Fruit fly (Drosophila melanogaster) whole organism, embryonic: ENCODE data around the gene cyr.

Experiments used
- Atf3 ChIP-seq: fragments of 200-800 bp; sonication (Bioruptor generic); optimal IDR thresholded peaks from 3 replicates; lab custom pipeline; 2016; ENCODE audit warnings: missing biosample characterization, missing genetic modification characterization
- CG13287 ChIP-seq: fragments of 200-800 bp; sonication (Bioruptor generic); IDR thresholded peaks from 2 replicates; pipeline ENCODE4 v1.3.6; 2022; ENCODE audit warnings: missing biosample characterization, missing genetic modification characterization; ENCODE audit not compliant: partially characterized antibody
- CG14014 ChIP-seq: fragments of 200-800 bp; sonication (Bioruptor generic); IDR thresholded peaks from 2 replicates; pipeline ENCODE4 v1.3.6; 2022; ENCODE audit warnings: missing biosample characterization, missing genetic modification characterization
- CG14441 ChIP-seq: fragments of 200-800 bp; sonication (Bioruptor generic); IDR thresholded peaks from 2 replicates; pipeline ENCODE4 v1.3.6; 2022; ENCODE audit warnings: missing biosample characterization, missing genetic modification characterization
- CG15514 ChIP-seq: fragments of 200-800 bp; sonication (Bioruptor generic); optimal IDR thresholded peaks from 3 replicates; lab custom pipeline; 2017; ENCODE audit warnings: missing biosample characterization, missing genetic modification characterization, mild to moderate bottlenecking, moderate library complexity, missing genetic modification reagents
- CG17186 ChIP-seq: fragments of 200-800 bp; sonication (Bioruptor generic); optimal IDR thresholded peaks from 3 replicates; lab custom pipeline; 2017; ENCODE audit warnings: missing biosample characterization, missing genetic modification reagents, missing genetic modification characterization
- CG2678 ChIP-seq: fragments of 200-800 bp; sonication (Bioruptor generic); optimal IDR thresholded peaks from 3 replicates; lab custom pipeline; 2019; ENCODE audit warnings: missing biosample characterization, mild to moderate bottlenecking, missing genetic modification characterization, moderate library complexity
- CG30020 ChIP-seq: fragments of 200-800 bp; optimal IDR thresholded peaks from 2 replicates; lab custom pipeline; 2019; ENCODE audit warnings: missing biosample characterization, mild to moderate bottlenecking, missing genetic modification characterization, moderate library complexity
- CG30431 ChIP-seq: fragments of 200-800 bp; sonication (Bioruptor generic); optimal IDR thresholded peaks from 2 replicates; lab custom pipeline; 2017; ENCODE audit warnings: missing biosample characterization, missing genetic modification characterization
- CG33557 ChIP-seq: fragments of 200-800 bp; sonication (Bioruptor generic); optimal IDR thresholded peaks from 2 replicates; lab custom pipeline; 2019; ENCODE audit warnings: missing biosample characterization, mild to moderate bottlenecking, missing genetic modification characterization, moderate library complexity
- CG3847 ChIP-seq: fragments of 200-800 bp; sonication (Bioruptor generic); IDR thresholded peaks from 2 replicates; pipeline ENCODE4 v1.3.6; 2022; ENCODE audit warnings: missing biosample characterization, missing genetic modification characterization
- CG3995 ChIP-seq: fragments of 200-800 bp; sonication (Bioruptor generic); optimal IDR thresholded peaks from 3 replicates; lab custom pipeline; 2016; ENCODE audit warnings: missing biosample characterization, missing genetic modification characterization
- CG4730 ChIP-seq: fragments of 200-800 bp; sonication (Bioruptor generic); IDR thresholded peaks from 2 replicates; pipeline ENCODE4 v1.3.6; 2022; ENCODE audit warnings: missing biosample characterization, missing genetic modification characterization
- CG4854 ChIP-seq: fragments of 200-800 bp; sonication (Bioruptor generic); optimal IDR thresholded peaks from 2 replicates; lab custom pipeline; 2016; ENCODE audit warnings: missing biosample characterization, missing genetic modification characterization, inconsistent platforms
- CG6813 ChIP-seq: fragments of 200-800 bp; sonication (Bioruptor generic); optimal IDR thresholded peaks from 2 replicates; lab custom pipeline; 2017; ENCODE audit warnings: missing biosample characterization, missing genetic modification characterization, mild to moderate bottlenecking, moderate library complexity, missing genetic modification reagents
- CG7987 ChIP-seq: fragments of 200-800 bp; sonication (Bioruptor generic); optimal IDR thresholded peaks from 2 replicates; lab custom pipeline; 2018; ENCODE audit warnings: missing biosample characterization, mild to moderate bottlenecking, missing genetic modification characterization, moderate library complexity
- CG8388 ChIP-seq: fragments of 200-800 bp; sonication (Bioruptor generic); optimal IDR thresholded peaks from 2 replicates; lab custom pipeline; 2019; ENCODE audit warnings: missing biosample characterization, mild to moderate bottlenecking, missing genetic modification characterization, moderate library complexity
- CG8765 ChIP-seq: fragments of 200-800 bp; sonication (Bioruptor generic); IDR thresholded peaks from 2 replicates; pipeline ENCODE4 v1.3.6; 2022; ENCODE audit warnings: missing biosample characterization, missing genetic modification characterization
- CG9437 ChIP-seq: fragments of 200-800 bp; sonication (Bioruptor generic); optimal IDR thresholded peaks from 2 replicates; lab custom pipeline; 2018; ENCODE audit warnings: missing biosample characterization, mild to moderate bottlenecking, missing genetic modification characterization
- CrebB ChIP-seq: fragments of 200-800 bp; sonication (Bioruptor generic); optimal IDR thresholded peaks from 3 replicates; lab custom pipeline; 2018; ENCODE audit warnings: missing biosample characterization, mild to moderate bottlenecking, missing genetic modification characterization
- D19A ChIP-seq: fragments of 200-800 bp; optimal IDR thresholded peaks from 3 replicates; lab custom pipeline; 2019; ENCODE audit warnings: missing biosample characterization, mild to moderate bottlenecking, missing genetic modification characterization, moderate library complexity
- Deaf1 ChIP-seq: fragments of 200-800 bp; optimal IDR thresholded peaks from 3 replicates; lab custom pipeline; 2019; ENCODE audit warnings: missing biosample characterization, mild to moderate bottlenecking, missing genetic modification characterization, moderate library complexity
- Dfd ChIP-seq, 2 experiments: fragments of >200 bp; optimal IDR thresholded peaks; 2 replicates each; lab custom pipeline; 2017; ENCODE audit warnings: missing biosample characterization in 2 of 2, missing genetic modification characterization in 2 of 2
- Elba2 ChIP-seq: fragments of 200-800 bp; sonication (Bioruptor generic); optimal IDR thresholded peaks from 3 replicates; lab custom pipeline; 2016; ENCODE audit warnings: missing biosample characterization, missing genetic modification characterization
- Fer3 ChIP-seq: fragments of 200-800 bp; sonication (Bioruptor generic); optimal IDR thresholded peaks from 2 replicates; lab custom pipeline; 2018; ENCODE audit warnings: missing biosample characterization, mild to moderate bottlenecking, missing genetic modification characterization, moderate library complexity
- H15 ChIP-seq: fragments of 200-800 bp; sonication (Bioruptor generic); IDR thresholded peaks from 3 replicates; pipeline ENCODE4 v1.3.6; 2022; ENCODE audit warnings: missing biosample characterization, missing genetic modification characterization
- Jarid2 ChIP-seq: fragments of 200-800 bp; sonication (Bioruptor generic); optimal IDR thresholded peaks from 3 replicates; lab custom pipeline; 2017; ENCODE audit warnings: mild to moderate bottlenecking, missing biosample characterization, missing genetic modification reagents, missing genetic modification characterization
- MBD-R2 ChIP-seq: fragments of 200-800 bp; sonication (Bioruptor generic); IDR thresholded peaks from 2 replicates; pipeline ENCODE4 v1.3.6; 2022; ENCODE audit warnings: missing biosample characterization, missing genetic modification characterization
- Mad ChIP-seq: fragments of 200-800 bp; sonication (Bioruptor generic); optimal IDR thresholded peaks from 2 replicates; lab custom pipeline; 2016; ENCODE audit warnings: missing biosample characterization, missing genetic modification characterization
- Oli ChIP-seq: fragments of 200-800 bp; sonication (Bioruptor generic); optimal IDR thresholded peaks from 2 replicates; lab custom pipeline; 2018; ENCODE audit warnings: missing biosample characterization, mild to moderate bottlenecking, missing genetic modification characterization, moderate library complexity
- PHDP ChIP-seq: fragments of 200-800 bp; sonication (Bioruptor generic); optimal IDR thresholded peaks from 3 replicates; lab custom pipeline; 2018; ENCODE audit warnings: missing biosample characterization, mild to moderate bottlenecking, missing genetic modification characterization, moderate library complexity
- Ptx1 ChIP-seq: fragments of 200-800 bp; sonication (Bioruptor generic); IDR thresholded peaks from 2 replicates; pipeline ENCODE4 v1.3.6; 2022; ENCODE audit warnings: missing biosample characterization, missing genetic modification characterization
- Sox100B ChIP-seq: fragments of 200-800 bp; sonication (Bioruptor generic); optimal IDR thresholded peaks from 3 replicates; lab custom pipeline; 2018; ENCODE audit warnings: missing biosample characterization, mild to moderate bottlenecking, missing genetic modification characterization
- Xbp1 ChIP-seq: fragments of 200-800 bp; sonication (Bioruptor generic); optimal IDR thresholded peaks from 3 replicates; lab custom pipeline; 2016; ENCODE audit warnings: missing biosample characterization, mild to moderate bottlenecking, missing genetic modification characterization
- ap ChIP-seq: fragments of 200-800 bp; sonication (Bioruptor generic); IDR thresholded peaks from 2 replicates; pipeline ENCODE4 v1.3.6; 2022; ENCODE audit warnings: missing biosample characterization, missing genetic modification characterization
- ash1 ChIP-seq: fragments of 200-800 bp; sonication (Bioruptor generic); optimal IDR thresholded peaks from 2 replicates; lab custom pipeline; 2018; ENCODE audit warnings: missing biosample characterization, mild to moderate bottlenecking, missing genetic modification characterization
- cwo ChIP-seq: fragments of 200-800 bp; sonication (Bioruptor generic); optimal IDR thresholded peaks from 3 replicates; lab custom pipeline; 2017; ENCODE audit warnings: missing biosample characterization, missing genetic modification characterization, mild to moderate bottlenecking, moderate library complexity, missing genetic modification reagents
- dan ChIP-seq: fragments of 200-800 bp; sonication (Bioruptor generic); IDR thresholded peaks from 2 replicates; pipeline ENCODE4 v1.3.6; 2022; ENCODE audit warnings: missing biosample characterization, missing genetic modification characterization
- gro ChIP-seq: fragments of 200-800 bp; sonication (Bioruptor generic); optimal IDR thresholded peaks from 2 replicates; lab custom pipeline; 2016; ENCODE audit warnings: missing biosample characterization, missing genetic modification characterization
- her ChIP-seq: fragments of 200-800 bp; sonication (Bioruptor generic); optimal IDR thresholded peaks from 2 replicates; lab custom pipeline; 2016; ENCODE audit warnings: missing biosample characterization, missing genetic modification characterization
- hkb ChIP-seq, 2 experiments: fragments of 200-800 bp in 1 of 2; fragments of >200 bp in 1 of 2; sonication (Bioruptor generic) in 1 of 2; IDR thresholded peaks in 1 of 2; optimal IDR thresholded peaks in 1 of 2; 2 replicates each; pipeline versions ENCODE4 v1.3.6 to Lab custom; 2017 to 2022; ENCODE audit warnings: missing biosample characterization in 1 of 2, missing genetic modification characterization in 1 of 2
- ind ChIP-seq: fragments of 200-800 bp; sonication (Bioruptor generic); optimal IDR thresholded peaks from 3 replicates; lab custom pipeline; 2016; ENCODE audit warnings: missing biosample characterization, missing genetic modification characterization
- kay ChIP-seq: fragments of 200-800 bp; sonication (Bioruptor generic); optimal IDR thresholded peaks from 2 replicates; lab custom pipeline; 2016; ENCODE audit warnings: missing biosample characterization, missing genetic modification characterization
- pan ChIP-seq, 4 experiments: fragments of >200 bp in 3 of 4; fragments of 200-800 bp in 1 of 4; sonication (Bioruptor generic) in 1 of 4; optimal IDR thresholded peaks in 3 of 4; IDR thresholded peaks in 1 of 4; 2 replicates each; pipeline versions ENCODE4 v1.3.6 to Lab custom; 2017 to 2022; ENCODE audit warnings: missing biosample characterization in 2 of 4, missing genetic modification characterization in 2 of 4, mixed read lengths in 1 of 4
- pros ChIP-seq: fragments of 200-800 bp; sonication (Bioruptor generic); optimal IDR thresholded peaks from 3 replicates; lab custom pipeline; 2019; ENCODE audit warnings: missing biosample characterization, mild to moderate bottlenecking, missing genetic modification characterization, moderate library complexity
- scrt ChIP-seq: fragments of 200-800 bp; sonication (Bioruptor generic); optimal IDR thresholded peaks from 2 replicates; lab custom pipeline; 2018; ENCODE audit warnings: missing biosample characterization, mild to moderate bottlenecking, missing genetic modification characterization, moderate library complexity
- shn ChIP-seq: fragments of 200-800 bp; sonication (Bioruptor generic); optimal IDR thresholded peaks from 3 replicates; lab custom pipeline; 2016; ENCODE audit warnings: missing biosample characterization, missing genetic modification characterization
- sima ChIP-seq: fragments of 200-800 bp; sonication (Bioruptor generic); optimal IDR thresholded peaks from 2 replicates; lab custom pipeline; 2016; ENCODE audit warnings: missing biosample characterization, missing genetic modification characterization
- sob ChIP-seq: fragments of 200-800 bp; sonication (Bioruptor generic); IDR thresholded peaks from 2 replicates; pipeline ENCODE4 v1.3.6; 2022; ENCODE audit warnings: missing biosample characterization, missing genetic modification characterization
- zfh1 ChIP-seq: fragments of 200-800 bp; sonication (Bioruptor generic); IDR thresholded peaks from 3 replicates; pipeline ENCODE4 v1.3.6; 2022; ENCODE audit warnings: missing biosample characterization, missing genetic modification characterization

cyr gene

DNA sequence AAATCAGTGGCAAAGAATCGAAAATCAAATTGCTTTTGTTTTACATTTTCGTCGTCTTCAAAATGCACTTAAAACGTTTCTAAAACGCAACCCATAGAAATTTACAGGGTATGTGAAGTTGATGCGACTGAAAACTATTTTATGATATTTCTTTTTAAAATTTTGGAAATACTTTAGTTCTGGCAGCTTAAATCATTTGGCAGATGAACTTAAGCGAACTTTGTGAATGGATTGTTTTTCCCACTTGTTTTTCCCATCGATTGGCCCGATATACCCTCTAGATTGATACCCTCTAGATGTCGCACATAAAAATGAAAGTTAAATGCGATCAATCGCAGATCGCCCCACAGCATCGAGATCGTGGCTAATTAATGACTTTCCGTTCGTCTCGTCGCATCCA is 9.4 kb downstream of the cyr start (continued):
- TF ChIP-seq CrebB (tag; lab: Kevin White, UChicago), result no peak
- TF ChIP-seq CG15514 (GFP tag; lab: Kevin White, UChicago), result no peak
- TF ChIP-seq sob, result peak; percentile 14; the same call in 1 of the 2 replicates
- no peak for TF ChIP-seq CG8765 (GFP tag; lab: Robert Waterston, UW)
- no peak for TF ChIP-seq CG13287 (GFP tag; lab: Robert Waterston, UW)
- TF ChIP-seq CG4854 (GFP tag; lab: Kevin White, UChicago), result no peak
- TF ChIP-seq hkb (optimal IDR thresholded peaks at IDR 0.05; lab: Kevin White, UChicago), result no peak
- TF ChIP-seq hkb (GFP tag; IDR thresholded peaks at IDR 0.05; lab: Robert Waterston, UW), result peak; percentile 65
- no peak for TF ChIP-seq CG4730 (GFP tag; lab: Robert Waterston, UW)
- TF ChIP-seq pan (optimal IDR thresholded peaks at IDR 0.05; lab: Kevin White, UChicago), result no peak
- peak in 1 of 2 experiments; percentile 58 for TF ChIP-seq pan (GFP tag; optimal IDR thresholded peaks at IDR 0.05 in 1 of 2, IDR thresholded peaks at IDR 0.05 in 1 of 2)
- peak; percentile 50 for TF ChIP-seq CG30431 (GFP tag; lab: Kevin White, UChicago)
- peak; percentile 68 for TF ChIP-seq Oli (tag; lab: Kevin White, UChicago)
- no peak for TF ChIP-seq kay (GFP tag; lab: Kevin White, UChicago)
- TF ChIP-seq Xbp1 (GFP tag; lab: Kevin White, UChicago), result peak; percentile 64
- TF ChIP-seq CG2678, result peak; percentile 64
- peak; percentile 7 for TF ChIP-seq CG17186 (GFP tag; lab: Kevin White, UChicago)
- no peak for TF ChIP-seq pros (GFP tag; lab: Kevin White, UChicago)
- TF ChIP-seq CG14441 (GFP tag; lab: Robert Waterston, UW), result peak; percentile 46; the same call in 1 of the 2 replicates
- TF ChIP-seq sima (GFP tag; lab: Kevin White, UChicago), result no peak
- TF ChIP-seq PHDP (tag; lab: Kevin White, UChicago), result peak; percentile 46
- no peak for TF ChIP-seq gro (GFP tag; lab: Kevin White, UChicago)
- TF ChIP-seq H15 (GFP tag; lab: Robert Waterston, UW), result peak; percentile 72
- no peak for TF ChIP-seq CG30020 (tag; lab: Kevin White, UChicago)
- peak; percentile 9 for TF ChIP-seq Fer3
- TF ChIP-seq CG3847 (GFP tag; lab: Robert Waterston, UW), result 0 out of 2 replicates have a peak, but pooled peaks have one; percentile 20
- TF ChIP-seq cwo, result no peak
- peak; percentile 43 for TF ChIP-seq CG6813 (GFP tag; lab: Kevin White, UChicago)
- TF ChIP-seq dan (GFP tag; lab: Robert Waterston, UW), result no peak
- TF ChIP-seq scrt, result no peak
- peak; percentile 2 for TF ChIP-seq CG9437 (GFP tag; lab: Kevin White, UChicago)
- TF ChIP-seq Deaf1 (tag; lab: Kevin White, UChicago), result no peak
- no peak for TF ChIP-seq MBD-R2 (GFP tag; lab: Robert Waterston, UW)
- no peak for TF ChIP-seq Jarid2 (GFP tag; lab: Kevin White, UChicago)
- peak; percentile 16 for TF ChIP-seq CG33557 (GFP tag; lab: Kevin White, UChicago)
- peak; percentile 21 for TF ChIP-seq shn (GFP tag; lab: Kevin White, UChicago)
- TF ChIP-seq D19A, result peak; percentile 66
- TF ChIP-seq Dfd (GFP tag; optimal IDR thresholded peaks at IDR 0.05; lab: Kevin White, UChicago), result no peak
- peak; percentile 74 for TF ChIP-seq CG8388 (GFP tag; lab: Kevin White, UChicago)
- no peak for TF ChIP-seq Mad (GFP tag; lab: Kevin White, UChicago)
- TF ChIP-seq Atf3, result peak; percentile 38
- no peak for TF ChIP-seq CG7987 (GFP tag; lab: Kevin White, UChicago)
- TF ChIP-seq ash1, result no peak
- peak; percentile 57 for TF ChIP-seq ind
- TF ChIP-seq her (GFP tag; lab: Kevin White, UChicago), result no peak
- TF ChIP-seq CG14014 (GFP tag; lab: Robert Waterston, UW), result no peak
- no peak for TF ChIP-seq Elba2 (GFP tag; lab: Kevin White, UChicago)
- TF ChIP-seq ap (GFP tag; lab: Robert Waterston, UW), result peak; percentile 44; the same call in 1 of the 2 replicates
- no peak for TF ChIP-seq CG3995 (GFP tag; lab: Kevin White, UChicago)
- TF ChIP-seq Ptx1 (GFP tag; lab: Robert Waterston, UW), result peak; percentile 67
- TF ChIP-seq Sox100B (GFP tag; lab: Kevin White, UChicago), result peak; percentile 57
- TF ChIP-seq zfh1, result peak; percentile 82
